Worm (Caenorhabditis elegans): ENCODE results near the gene F42A9.8.

F42A9.8 gene

DNA sequence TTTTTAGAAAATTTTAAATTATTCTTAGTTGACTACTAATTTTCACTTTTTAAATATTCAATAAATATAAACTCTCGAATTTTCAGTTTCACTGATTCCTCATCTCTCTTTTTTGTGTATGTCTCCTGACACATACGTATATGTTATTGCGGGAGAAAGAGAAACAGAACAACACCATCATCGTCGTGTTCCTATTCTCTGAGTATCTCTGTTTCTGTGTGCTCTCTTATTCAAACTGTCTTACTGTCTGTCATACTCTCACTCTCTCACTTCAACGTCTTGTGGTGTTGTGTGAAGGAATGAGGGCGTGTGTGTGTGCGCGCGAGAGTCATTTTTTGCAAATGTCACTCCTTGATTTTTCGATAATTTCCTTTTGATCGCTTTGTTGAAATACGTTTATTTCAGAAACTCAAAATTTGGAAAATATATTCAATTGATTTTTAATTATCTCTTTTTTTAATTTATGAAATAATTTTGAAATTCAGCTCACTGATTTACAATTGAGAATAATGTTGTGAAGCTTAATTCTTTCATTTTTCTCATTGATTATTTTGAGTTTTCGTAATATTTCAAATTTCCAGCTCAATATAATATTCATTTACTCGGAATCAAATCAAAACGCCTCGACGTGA is 1.6 kb upstream of the F42A9.8 start, which contains the start of gene lin-49:
lin-49 (plus strand) TSS at position 582 of the 632 bp plus-strand sequence.
- no peak for TF ChIP-seq unc-62 (GFP tag; optimal IDR thresholded peaks at IDR 0.05)

DNA sequence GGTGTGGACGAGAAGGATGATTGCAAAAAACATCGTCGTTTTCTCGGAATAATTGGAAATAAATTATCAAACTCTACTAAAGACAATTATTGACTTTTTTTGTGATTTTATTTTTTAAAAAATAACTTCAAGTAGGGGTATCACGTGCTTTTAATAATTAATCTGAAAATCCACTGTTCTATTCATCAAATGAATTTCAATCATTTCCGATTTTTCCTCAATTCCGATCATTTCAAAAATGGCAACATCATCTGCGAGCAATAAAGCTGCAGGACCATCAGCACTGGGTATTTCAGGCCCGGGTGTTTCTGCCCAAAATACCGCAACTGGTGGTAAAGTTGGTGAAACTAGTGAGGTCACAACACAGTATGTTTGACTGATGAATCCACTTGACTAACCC is 1.5 kb downstream of the F42A9.8 start, which contains the start of the genes F42A9.7 and F42A9.3:
F42A9.7 (minus strand) TSS at position 101 of the 400 bp plus-strand sequence.
F42A9.3 (plus strand) TSS at position 214 of the 400 bp plus-strand sequence.
- no peak for TF ChIP-seq unc-62 (GFP tag; optimal IDR thresholded peaks at IDR 0.05)

DNA sequence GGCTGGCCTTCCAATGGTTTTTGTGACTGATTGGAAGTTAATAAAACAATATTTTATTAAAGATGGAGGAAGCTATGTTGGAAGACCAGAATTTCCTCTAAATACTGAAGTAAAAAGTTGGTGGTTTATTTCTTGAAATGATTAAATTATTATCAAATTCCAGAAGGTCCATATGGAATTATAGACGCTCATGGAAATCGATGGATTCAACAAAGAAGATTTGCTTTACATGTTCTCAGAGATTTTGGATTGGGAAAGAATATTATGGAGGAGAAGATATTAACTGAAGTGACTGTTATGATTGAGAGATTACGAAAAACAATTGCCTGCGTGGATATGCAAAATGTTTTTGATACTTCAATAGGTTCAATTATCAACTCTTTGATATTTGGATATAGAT is 3.3 kb downstream of the F42A9.8 start:
- TF ChIP-seq unc-62 (GFP tag; optimal IDR thresholded peaks at IDR 0.05) = no peak

DNA sequence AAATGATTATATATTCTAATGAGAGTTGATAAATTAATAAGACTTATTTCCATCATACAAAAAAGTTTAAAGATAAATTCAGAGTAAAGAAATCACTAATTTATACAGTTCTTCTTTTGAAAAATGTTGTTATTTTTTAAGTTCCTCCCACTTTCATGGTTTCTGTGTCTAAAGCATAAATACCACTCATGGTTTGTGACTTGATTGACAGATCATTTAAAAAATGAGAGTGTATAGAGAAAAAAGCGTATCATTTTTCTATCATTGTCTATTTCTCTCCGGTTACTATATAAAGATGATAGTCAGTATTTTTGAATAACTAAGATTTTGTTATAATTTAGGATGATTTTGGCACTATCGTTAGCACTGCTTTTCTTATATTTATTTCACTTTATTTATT is 3.9 kb downstream of the F42A9.8 start, which contains the start of gene cyp-33E3:
cyp-33E3 (plus strand) TSS at position 316 of the 400 bp plus-strand sequence.
- no peak for TF ChIP-seq unc-62 (GFP tag; optimal IDR thresholded peaks at IDR 0.05)

DNA sequence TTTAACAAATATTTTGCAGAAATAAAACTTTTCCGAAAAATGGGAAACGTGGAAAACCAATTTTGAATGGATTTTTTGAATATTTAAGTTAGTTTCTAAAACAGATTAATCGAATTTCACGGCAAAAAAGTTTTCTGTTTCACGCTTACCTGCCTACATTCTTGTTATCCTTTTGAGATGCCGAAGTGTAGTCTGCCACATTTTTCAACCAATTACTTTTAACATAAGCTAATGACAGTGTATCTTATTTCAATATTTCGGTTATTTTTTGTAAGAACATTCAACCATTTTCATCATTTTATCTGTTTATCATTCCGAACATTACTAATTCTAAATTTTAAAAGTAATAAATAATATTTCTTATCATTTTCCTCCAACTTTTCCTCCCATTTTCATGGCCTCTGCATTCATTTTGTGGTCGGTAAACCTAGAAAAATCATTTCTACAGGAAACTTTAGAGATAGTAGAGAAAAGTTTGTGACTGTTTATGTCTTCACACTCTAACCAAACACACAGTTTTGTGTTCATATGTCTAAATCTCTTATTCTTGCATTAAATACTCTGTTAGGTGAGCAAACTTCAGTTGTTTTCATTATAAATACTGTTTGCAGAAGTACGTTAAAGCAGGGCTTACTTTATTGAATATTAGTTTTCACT is 6.6 kb downstream of the F42A9.8 start, which contains the start of the genes F42A9.17 and cyp-33E2:
F42A9.17 (minus strand) TSS at position 51 of the 657 bp plus-strand sequence.
cyp-33E2 (plus strand) TSS at position 449 of the 657 bp plus-strand sequence.
- no peak for TF ChIP-seq unc-62 (GFP tag; optimal IDR thresholded peaks at IDR 0.05)

DNA sequence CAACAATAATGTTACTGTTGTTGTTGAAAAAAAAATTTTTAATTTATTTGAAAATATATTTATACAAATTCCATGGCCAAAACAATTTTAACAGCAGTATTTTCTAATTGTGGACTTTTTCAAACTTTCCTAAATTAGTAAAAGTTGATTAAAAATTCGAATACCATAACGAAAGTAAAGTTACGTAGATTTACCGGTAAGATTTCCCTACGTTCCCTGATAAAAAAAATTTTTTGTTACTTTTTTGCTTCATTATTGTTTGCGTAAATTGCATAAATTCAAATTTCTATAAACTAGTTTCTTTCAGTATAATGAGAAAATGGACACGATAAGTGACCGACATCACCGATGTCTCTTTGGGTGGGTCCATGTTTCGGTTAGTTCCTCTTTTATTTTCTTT is 9.7 kb downstream of the F42A9.8 start, which contains the start of gene F42A9.6:
F42A9.6 (plus strand) TSS at position 301 of the 400 bp plus-strand sequence.
- no peak for TF ChIP-seq unc-62 (GFP tag; optimal IDR thresholded peaks at IDR 0.05)

DNA sequence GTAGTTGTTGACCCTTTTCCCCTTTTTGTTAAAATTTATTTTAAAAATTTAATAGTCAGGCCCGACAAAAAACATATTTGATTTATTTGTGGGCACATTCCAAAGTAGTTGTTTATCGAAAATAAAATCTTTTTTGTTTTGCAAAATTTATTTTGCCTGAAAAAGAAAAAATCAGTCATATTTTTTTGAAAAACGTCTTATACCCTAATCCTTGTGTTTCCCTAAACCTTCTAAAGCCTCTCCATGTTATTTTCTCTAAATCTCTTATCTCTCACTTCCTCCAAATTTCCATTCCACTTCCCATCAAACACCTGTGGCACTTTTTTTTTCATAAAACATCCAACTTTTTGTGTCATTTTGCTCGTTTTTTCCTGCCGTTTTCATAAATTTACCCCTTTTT is 10.4 kb downstream of the F42A9.8 start:
- TF ChIP-seq unc-62 (GFP tag; optimal IDR thresholded peaks at IDR 0.05) = no peak

DNA sequence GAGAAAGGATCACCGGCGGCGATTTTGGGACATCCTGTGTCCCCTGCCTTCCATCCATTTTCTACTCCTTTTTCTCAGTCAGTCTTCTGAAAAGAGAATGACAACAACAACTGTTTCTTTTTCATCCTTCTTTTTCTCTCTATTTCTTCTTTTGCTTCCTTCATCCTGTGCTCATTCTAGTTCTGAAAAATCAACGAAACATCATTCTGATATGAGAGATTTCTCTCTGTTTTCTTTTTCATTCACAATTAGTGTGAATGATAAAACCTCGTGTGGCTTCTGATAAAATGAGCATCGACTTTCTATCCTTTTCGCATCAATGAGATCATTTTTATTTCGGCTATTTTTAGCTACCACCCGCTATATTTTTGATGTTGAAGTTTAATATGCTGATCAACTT is 13.4 kb downstream of the F42A9.8 start:
- TF ChIP-seq unc-62 (GFP tag; optimal IDR thresholded peaks at IDR 0.05) = no peak

DNA sequence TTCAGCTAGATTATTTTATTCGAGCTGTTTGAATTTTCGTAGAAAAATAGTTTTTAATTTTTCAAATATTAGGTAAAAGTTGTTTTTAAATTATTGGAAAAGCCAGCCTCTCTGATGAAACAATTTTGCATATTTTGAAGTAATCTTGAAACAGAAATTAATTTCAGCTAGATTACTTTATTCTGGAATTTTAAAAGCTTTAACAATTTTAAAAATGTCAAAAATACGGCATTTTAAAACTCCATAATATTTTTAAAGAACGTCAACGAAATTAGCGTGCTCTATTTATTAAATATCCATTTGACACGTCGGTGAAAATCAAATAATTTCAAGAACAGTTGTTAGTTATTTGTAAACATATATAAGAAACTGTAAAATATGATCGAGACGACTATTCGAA is 15.7 kb downstream of the F42A9.8 start, which contains the start of gene Y59H11AR.10:
Y59H11AR.10 (plus strand) TSS at position 301 of the 400 bp plus-strand sequence.
- TF ChIP-seq unc-62 (GFP tag; optimal IDR thresholded peaks at IDR 0.05) = no peak

DNA sequence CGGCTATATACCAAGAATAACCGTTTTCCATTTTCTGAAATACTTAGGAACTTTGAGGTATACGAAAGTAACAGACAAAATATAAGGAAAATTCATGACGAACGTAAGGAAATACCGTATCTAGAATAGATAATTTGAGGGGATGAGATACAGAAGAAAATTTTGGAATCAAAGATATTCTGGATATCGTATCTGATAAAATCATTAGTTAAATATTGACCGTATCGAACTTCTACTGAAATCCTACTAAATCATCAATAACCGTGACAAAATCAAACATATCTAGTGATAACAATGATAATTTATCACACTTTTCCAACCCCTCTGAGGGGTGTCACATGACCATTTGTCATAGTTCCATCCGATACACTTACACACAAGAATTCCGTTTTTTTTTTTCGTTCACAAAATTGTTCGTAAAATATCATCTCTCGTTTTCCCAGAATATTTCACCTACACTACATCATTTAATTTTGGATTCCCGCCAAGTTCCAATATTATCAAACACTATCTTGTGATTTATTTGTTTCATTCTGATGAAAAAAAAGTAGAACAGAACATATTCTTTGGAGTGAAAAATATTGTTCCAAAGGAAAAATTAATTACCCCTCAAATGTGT is 17.8 kb downstream of the F42A9.8 start, which contains the start of gene Y59H11AR.4:
Y59H11AR.4 (minus strand) TSS at position 51 of the 619 bp plus-strand sequence.
- TF ChIP-seq unc-62 (GFP tag; optimal IDR thresholded peaks at IDR 0.05) = no peak

DNA sequence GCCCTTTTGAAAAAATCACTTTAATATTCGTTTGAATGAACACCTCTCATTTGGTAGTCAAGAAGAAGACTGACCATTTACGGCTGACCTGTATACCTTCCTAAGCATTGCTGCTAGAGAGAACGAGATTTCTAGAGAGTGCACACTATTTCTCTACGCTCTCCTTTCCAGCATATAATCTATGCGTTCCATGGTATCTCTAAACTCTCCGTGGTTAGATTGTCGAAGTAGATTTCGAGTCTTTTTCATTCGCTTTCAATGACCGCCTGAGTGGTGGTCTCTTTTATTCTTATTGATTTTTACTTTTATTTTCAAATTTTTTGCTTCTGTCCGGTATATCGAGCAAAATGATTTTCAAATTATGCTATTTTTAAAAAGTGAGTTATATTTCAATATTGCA is 21.1 kb downstream of the F42A9.8 start:
- TF ChIP-seq unc-62 (GFP tag; optimal IDR thresholded peaks at IDR 0.05) = no peak

DNA sequence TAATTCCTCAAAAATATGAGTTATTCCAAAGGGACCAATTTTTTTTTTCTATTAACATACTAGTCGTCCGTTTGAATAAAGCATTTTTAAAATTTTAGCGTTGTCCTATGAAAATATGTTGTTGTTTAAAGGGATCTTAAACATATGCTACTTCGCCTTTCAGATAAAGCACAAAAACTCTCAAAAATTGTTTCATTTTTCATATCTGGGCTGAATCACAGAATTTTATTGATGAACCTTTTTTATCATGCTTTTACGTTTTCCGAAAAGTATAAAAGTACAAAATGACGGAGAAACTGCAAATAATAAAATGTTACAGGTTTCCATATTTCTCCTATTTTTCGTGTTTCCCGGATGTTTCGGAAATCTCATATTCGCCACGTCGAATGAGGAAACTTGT is 22.8 kb downstream of the F42A9.8 start, which contains the start of gene clec-181:
clec-181 (plus strand) TSS at position 301 of the 400 bp plus-strand sequence.
- no peak for TF ChIP-seq unc-62 (GFP tag; optimal IDR thresholded peaks at IDR 0.05)

DNA sequence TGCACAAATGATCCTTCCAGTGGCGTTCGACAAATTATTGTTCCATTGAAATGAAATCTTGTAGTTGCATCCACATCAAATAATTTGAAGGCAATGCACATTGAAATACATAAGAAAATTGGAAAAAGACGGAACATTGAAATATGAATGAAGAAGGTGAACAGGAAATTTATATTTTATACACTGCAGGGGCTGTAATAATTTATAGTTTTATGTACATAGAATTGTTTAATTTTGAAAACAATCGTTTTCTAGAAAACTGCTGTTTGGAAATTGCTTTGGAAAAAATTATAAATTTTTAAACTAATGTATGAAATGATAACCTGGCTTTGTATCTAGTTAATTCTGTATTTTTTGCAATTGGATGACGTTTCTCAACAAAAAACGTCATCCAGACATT is 23.3 kb downstream of the F42A9.8 start, which contains the start of gene Y59H11AR.3:
Y59H11AR.3 (minus strand) TSS at position 101 of the 400 bp plus-strand sequence.
- no peak for TF ChIP-seq unc-62 (GFP tag; optimal IDR thresholded peaks at IDR 0.05)

DNA sequence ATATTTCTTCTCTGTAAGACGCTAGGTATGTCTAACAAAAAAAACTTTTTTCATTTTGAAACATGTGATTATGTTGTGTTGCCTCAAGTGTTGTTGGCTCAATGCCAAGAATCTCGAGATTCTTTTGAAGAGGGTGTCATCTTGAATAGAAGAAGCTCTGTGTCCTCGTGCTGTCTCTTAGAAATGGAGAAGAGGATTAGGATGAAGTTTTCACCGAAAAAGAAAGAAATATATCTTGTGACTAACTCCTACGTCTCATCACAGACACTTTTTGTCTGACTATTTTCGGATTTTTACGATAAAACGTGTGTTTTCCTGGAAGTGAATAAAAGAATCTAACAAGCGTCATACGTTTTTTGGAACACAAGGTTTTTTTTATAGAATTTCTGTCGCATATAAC is 31.0 kb downstream of the F42A9.8 start:
- no peak for TF ChIP-seq unc-62 (GFP tag; optimal IDR thresholded peaks at IDR 0.05)

DNA sequence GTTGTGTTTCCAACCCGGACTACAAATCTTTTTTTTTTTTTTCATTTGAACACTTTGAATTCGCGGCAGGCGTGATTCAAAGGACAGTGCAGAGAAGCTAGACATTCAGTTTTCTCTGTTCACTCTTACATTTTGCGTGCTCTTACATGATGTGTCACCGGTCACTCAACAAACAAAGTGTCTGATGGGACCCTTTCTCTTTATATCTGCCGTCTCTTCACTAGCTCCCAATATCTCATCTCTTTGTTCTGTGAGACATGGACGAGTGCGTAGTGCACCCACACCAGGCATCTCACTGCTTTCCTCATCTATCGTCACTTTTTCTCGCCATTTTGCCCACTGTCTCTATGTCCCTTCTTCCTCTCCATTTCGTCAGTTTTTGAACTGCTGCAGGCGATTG is 31.5 kb downstream of the F42A9.8 start:
- no peak for TF ChIP-seq unc-62 (GFP tag; optimal IDR thresholded peaks at IDR 0.05)

Data from whole organism, dauer.